Fruit fly (Drosophila melanogaster): ENCODE measurements around the gene CG4230.

The CG4230 gene

DNA sequence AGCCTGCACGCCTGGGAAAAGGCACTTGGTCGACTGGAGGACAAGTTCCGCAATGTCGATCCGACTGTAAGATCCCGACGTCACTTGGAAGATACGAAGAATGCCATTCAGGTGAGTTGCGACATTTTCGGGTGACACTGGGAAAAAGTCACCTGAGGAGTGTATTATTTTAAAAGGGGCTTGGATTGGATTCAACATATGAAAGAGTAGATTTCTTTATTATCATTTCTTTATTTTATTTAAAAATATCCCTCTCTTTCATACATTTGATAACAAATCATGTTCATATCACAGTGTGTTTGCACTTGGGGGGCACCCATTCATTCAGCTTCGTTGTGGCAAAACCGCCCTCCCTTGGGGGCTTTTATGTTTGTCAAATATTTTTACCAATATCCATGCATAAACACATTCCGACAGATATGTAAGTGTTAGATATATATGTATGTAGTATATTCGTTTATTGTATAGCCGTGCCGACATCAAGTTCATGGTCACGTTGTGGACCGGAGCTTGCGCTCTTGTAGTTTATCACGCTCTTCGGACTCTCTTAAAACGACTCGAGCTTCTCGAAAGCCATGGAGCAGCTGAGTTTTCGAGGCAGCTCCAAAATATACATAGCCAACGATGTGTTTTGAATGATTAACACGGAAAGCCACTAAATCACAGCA is 51.3 kb downstream of the CG4230 start:
- no peak for TF ChIP-seq CG17801 (GFP tag; optimal IDR thresholded peaks at IDR 0.05; ENCODE audit: partially characterized antibody)

DNA sequence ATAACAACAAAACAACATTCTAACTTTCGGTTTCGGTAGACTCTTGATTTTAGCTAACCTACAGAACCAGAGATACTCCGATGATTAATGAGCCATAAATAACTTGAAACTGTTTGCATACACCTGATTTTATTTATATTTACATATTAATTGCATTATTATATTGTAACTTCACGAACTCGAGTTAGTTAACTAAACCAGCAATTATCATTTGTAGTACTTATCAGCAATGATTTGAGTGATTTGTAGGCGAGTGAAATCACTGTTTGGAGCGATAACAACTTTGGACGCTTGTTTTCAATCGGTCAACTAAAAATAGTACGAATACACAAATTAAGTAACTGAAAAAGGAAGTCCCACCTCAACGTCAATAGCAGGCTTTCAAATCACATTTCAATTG is 51.8 kb downstream of the CG4230 start:
- TF ChIP-seq CG17801 (GFP tag; optimal IDR thresholded peaks at IDR 0.05; ENCODE audit: partially characterized antibody): no peak

Data from ovary, adult (tissue).